Fruit fly (Drosophila melanogaster) whole organism, larva: ENCODE data around the gene CG13862.
"Not testable (repeated sequence)": the region's sequence is repeated elsewhere in the genome, so short reads cannot be mapped to it uniquely, and the experiment has no call there.

Experiments used
- noc ChIP-seq: fragments of 200-800 bp; sonication (Bioruptor generic); optimal IDR thresholded peaks from 3 replicates; lab custom pipeline; 2019; ENCODE audit warnings: missing biosample characterization, mild to moderate bottlenecking, missing genetic modification characterization, moderate library complexity

Gene CG13862

dm6 chr3R:22331691-22332090 is at the start of gene CG13862:
TSS of gene CG13862 (plus strand) at chr3R:22331991.
- TF ChIP-seq noc (tag; lab: Kevin White, UChicago): no peak

- TF ChIP-seq noc (tag; lab: Kevin White, UChicago): no peak
Measured at dm6 chr3R:22287470-22287869, 44.3 kb upstream of the CG13862 start.

- no peak for TF ChIP-seq noc (tag; lab: Kevin White, UChicago)
Measured at dm6 chr3R:22288305-22288704, 43.5 kb upstream of the CG13862 start.

- TF ChIP-seq noc (tag; lab: Kevin White, UChicago): not testable (repeated sequence)
Measured at dm6 chr3R:22298505-22298904, 33.3 kb upstream of the CG13862 start, which contains the start of gene CG7084. TSS of gene CG7084 (plus strand) at chr3R:22298805.

DNA sequence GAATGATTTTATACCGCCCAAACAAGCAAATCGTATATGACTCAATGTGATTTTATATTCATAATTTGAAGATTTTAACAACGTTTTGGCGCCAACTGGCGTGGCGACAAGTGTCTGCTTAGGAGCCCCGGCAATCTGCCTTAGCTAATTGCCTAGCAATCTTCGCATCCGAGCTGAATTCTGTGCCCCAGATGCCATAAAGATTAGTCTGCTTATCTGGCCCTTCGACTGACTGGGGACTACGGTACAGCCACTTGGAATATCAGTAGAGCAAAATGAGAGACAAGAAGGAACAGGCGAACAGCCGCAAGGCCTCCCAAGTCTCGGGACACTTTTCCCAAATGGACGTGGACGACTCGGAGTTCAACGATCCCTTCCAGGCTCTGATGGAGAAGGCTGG is 31.7 kb upstream of the CG13862 start:
- no peak for TF ChIP-seq noc (tag; lab: Kevin White, UChicago)

- TF ChIP-seq noc (tag; lab: Kevin White, UChicago): no peak
Measured at dm6 chr3R:22323994-22324393, 7.8 kb upstream of the CG13862 start, which contains the start of gene CG34377. TSS of gene CG34377 (minus strand) at chr3R:22324094.

DNA sequence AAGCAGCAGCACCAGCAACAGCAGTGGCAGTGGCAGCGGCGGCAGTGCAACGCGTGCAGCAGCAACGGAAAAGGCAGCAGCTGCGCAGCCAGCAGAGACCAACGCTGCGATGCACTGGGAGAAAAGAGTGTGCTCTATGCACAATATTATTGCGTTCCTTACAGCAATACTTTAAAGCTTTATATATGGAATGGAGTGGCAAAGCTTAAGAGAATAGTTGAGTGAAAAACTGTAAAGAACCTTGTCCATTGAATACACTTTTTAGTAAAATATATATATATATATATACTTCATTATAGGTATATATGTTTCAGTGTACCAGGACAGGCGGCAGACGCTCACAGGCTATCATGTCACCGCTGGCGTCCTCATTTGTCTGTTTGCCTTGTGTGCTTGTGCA is 7.1 kb upstream of the CG13862 start:
- TF ChIP-seq noc (tag; lab: Kevin White, UChicago): no peak

dm6 chr3R:22328665-22329350 is 3.0 kb upstream of the CG13862 start, which contains the start of gene CG7080:
TSS of gene CG7080 (plus strand) at chr3R:22329300.
- TF ChIP-seq noc (tag; lab: Kevin White, UChicago): no peak

DNA sequence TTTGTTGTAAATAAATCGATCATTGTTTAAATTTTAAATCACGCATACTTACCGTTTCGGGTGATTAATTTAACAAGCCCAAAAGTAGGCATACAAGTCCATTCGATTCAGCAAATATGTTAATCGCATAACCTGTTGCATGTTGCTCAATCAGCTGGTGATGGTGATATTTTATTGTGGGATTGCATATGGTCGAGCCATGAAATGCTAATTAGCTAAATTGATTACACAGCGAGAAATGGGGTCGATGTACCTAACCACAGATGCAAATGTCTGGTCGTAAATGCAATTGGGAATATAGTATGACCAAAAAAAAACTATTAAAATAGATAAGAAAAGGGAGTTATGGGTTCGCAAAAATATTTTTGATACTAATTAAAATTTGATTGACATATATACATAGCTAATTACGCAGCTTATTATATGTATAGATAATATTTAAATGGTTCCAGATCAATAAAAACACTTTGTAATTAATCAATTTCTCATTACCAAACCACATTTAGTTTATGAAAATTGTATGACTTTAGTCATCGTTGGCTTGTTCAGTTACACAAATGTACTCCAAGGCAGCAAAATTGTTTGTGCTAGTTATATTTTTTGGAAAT is 1.2 kb upstream of the CG13862 start, which contains the start of gene CG33721:
Gene CG33721, plus strand, starts transcription at position 558 of the 608 bp plus-strand sequence.
- TF ChIP-seq noc (tag; lab: Kevin White, UChicago): no peak

- TF ChIP-seq noc (tag; lab: Kevin White, UChicago): no peak
Measured at dm6 chr3R:22334050-22334449, 2.3 kb downstream of the CG13862 start, which contains the start of gene CG5391. TSS of gene CG5391 (minus strand) at chr3R:22334150.

- TF ChIP-seq noc (tag; lab: Kevin White, UChicago): no peak
Measured at dm6 chr3R:22339510-22339909, 7.7 kb downstream of the CG13862 start.

DNA sequence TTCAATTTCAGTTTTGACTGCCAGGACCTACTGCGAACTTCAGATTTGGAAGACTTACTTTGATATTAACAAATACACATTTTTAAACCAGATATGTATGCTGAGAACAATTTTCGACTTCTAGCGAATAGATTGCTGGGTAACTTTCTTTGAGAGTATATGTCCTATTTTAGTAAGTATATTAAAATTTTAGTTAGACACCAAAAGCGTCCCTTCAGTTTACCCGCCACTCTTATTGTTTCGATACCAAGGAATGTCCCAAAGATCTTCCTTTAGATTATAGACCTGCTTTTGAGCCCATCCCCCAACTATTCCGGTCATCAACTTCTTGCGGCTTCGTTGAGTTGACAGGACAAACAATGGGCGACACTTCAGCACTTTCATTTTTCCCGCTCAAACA is 8.4 kb downstream of the CG13862 start, which contains the start of gene CG5388:
Gene CG5388, minus strand, starts transcription at position 101 of the 400 bp plus-strand sequence.
- no peak for TF ChIP-seq noc (tag; lab: Kevin White, UChicago)

DNA sequence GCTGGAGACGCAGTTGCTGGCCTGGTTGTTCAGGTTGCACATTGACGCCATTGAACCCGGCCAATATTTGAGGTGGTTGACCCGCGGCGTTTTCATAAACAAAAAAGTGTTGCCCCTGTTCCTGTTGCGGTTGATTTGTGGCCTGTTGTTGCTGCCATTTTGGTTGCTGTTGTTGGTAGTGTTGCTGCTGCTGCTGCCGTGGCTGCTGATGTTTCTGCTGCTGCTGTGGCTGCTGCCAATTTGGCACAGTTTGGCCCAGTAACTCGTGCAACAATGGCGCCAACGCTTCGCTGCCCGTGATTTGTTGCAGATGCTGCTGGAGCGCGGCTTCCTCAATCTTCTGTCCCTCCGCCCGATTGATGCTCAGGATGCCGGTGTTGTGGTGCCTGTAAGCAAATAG is 9.9 kb downstream of the CG13862 start:
- TF ChIP-seq noc (tag; lab: Kevin White, UChicago): no peak

dm6 chr3R:22342151-22342550 is 10.4 kb downstream of the CG13862 start, which contains the start of gene CG5386:
TSS of gene CG5386 (minus strand) at chr3R:22342251.
- TF ChIP-seq noc (tag; lab: Kevin White, UChicago): no peak

DNA sequence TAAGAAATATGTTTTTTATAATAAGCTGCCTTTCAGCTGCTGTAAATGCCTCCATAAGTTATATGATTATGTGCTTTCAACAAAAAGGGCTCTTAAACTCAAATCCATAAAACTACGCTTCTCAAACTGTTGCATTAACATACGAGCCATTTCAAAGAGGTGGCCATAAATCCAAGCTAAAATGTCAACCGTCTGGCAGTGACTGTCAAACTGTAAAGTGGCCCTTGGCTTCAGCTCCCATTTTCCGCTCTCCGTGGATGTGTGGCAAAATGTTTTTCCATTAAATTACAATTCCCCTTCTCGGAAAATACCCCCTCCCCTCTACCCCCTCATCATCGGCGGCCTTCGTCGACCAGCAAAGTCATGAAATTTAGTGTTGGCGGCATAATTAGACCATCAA is 10.9 kb downstream of the CG13862 start:
- TF ChIP-seq noc (tag; lab: Kevin White, UChicago): no peak

DNA sequence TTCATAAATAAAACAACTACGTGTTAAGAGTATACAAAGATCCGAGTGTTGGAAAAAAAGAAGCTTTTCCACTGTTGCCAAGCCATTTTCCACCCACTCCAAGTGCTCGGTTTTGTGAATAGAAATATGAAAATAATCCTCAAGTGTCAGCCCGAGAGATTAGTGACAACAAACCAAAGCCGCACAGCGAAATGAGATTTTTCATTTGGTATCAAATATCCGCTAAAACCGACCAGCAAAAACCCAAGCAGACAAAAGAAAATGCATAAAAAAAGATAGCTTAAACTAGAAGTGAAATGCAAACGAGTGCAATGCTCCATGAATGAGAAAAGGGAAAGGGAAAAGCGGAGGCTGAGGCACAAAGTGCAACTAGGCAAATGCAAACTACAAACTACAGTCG is 19.6 kb downstream of the CG13862 start, which contains the start of gene rdhB:
Gene rdhB, plus strand, starts transcription at position 301 of the 400 bp plus-strand sequence.
- no peak for TF ChIP-seq noc (tag; lab: Kevin White, UChicago)
